Fruit fly (Drosophila melanogaster) whole organism: Measurements from ENCODE around the gene AlaRS.

Experiments used
- Dll ChIP-seq: fragments of >200 bp; optimal IDR thresholded peaks from 2 replicates; lab custom pipeline; 2017
- pan ChIP-seq: fragments of >200 bp; optimal IDR thresholded peaks from 2 replicates; lab custom pipeline; 2017
- psq ChIP-seq: fragments of >200 bp; optimal IDR thresholded peaks from 2 replicates; lab custom pipeline; 2017

dm6 chr2L:8394180-8394579 is 12.6 kb upstream of the AlaRS start, which contains the start of gene lectin-29Ca:
- TF ChIP-seq psq (lab: Kevin White, UChicago): no peak
- no peak for TF ChIP-seq pan (lab: Kevin White, UChicago)
- no peak for TF ChIP-seq Dll (lab: Kevin White, UChicago)
